Worm (Caenorhabditis elegans) whole organism, L4/young adult: ENCODE measurements around the gene dhhc-1.

ENCODE experiments used
- W03F9.2 ChIP-seq: fragments of 150-350 bp; optimal IDR thresholded peaks from 2 replicates; lab custom pipeline; 2014; ENCODE audit warnings: missing biosample characterization, missing genetic modification characterization
- dao-5 ChIP-seq: sonication (generic microtip); optimal IDR thresholded peaks from 2 replicates; lab custom pipeline; 2016; ENCODE audit warnings: missing genotype, missing genetic modification characterization, moderate library complexity, missing compliant biosample characterization
- him-1 ChIP-seq: sonication (generic microtip); optimal IDR thresholded peaks from 2 replicates; lab custom pipeline; 2016; ENCODE audit warnings: missing genotype, missing genetic modification reagents, missing genetic modification characterization, missing compliant biosample characterization

The dhhc-1 gene

DNA sequence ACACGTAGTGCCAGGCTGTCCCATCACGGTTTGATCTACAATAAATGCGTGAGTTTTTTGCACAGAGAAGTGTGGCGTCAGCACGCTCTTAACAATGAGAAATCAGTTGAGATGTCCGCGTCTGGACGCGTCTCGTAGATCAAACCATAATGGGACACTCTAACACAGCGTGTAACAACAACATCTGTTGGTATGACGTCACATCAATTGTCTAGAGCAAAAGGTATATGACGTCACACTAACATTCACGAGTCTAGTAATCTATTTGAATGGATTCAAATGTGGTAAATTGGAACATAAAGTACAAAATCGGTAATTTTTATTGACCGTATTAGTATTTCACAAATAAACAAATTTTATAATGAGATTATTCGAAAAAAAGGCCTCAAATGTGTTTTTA is 15.5 kb upstream of the dhhc-1 start:
- no peak for TF ChIP-seq dao-5 (tag; lab: Kevin White, UChicago)
- no peak for TF ChIP-seq W03F9.2 (tag; lab: Kevin White, UChicago)
- TF ChIP-seq him-1 (tag; lab: Kevin White, UChicago), result no peak

DNA sequence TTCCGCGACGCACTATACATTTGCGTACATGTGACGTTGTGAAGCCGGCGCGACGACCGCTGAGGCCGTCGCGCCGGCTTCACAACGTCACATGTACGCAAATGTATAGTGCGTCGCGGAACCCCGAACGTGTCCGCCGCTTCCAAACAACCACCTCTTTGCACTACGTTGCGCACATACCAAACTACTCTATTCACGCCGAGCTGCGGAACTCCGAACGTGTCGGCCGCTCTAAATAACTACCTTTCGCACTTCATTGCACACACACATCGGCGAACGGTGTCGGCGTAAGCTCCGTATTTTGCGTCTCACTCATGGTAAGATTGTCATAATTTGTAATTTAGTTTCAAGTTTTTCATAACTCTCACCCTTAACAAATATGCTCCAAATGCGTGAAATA is 12.0 kb upstream of the dhhc-1 start:
- TF ChIP-seq him-1 (tag; lab: Kevin White, UChicago) (no peak), W03F9.2 (tag; lab: Kevin White, UChicago) (no peak), dao-5 (tag; lab: Kevin White, UChicago) (no peak)

DNA sequence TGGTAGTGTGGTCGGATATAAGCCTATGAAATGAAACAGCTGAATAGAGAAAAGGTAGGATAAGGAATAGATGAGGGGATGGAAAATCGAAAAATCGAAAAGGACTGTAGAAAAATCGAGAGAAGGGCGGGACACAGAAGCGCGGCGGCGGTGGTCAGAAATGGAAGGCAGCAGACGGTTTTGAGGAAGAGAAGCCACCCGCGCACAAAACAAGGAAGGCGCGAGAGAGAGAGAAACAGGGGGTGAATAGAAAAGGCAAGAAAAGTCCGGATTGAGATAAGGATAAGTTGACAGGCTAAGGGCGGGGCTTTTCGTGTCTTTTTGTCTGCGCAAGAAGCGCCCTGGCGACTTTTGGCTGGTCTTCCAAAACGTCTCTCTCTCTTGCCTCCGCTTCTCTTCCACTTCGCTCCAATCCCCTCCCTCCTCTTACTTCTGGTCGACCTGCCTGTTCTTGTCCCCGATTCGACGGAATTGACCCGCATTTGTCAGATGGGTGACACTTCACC is 7.6 kb upstream of the dhhc-1 start, which contains the start of gene mlt-9:
Gene mlt-9, minus strand, starts transcription at position 51 of the 506 bp plus-strand sequence.
- no peak for TF ChIP-seq dao-5 (tag; lab: Kevin White, UChicago)
- TF ChIP-seq him-1 (tag; lab: Kevin White, UChicago), result no peak
- no peak for TF ChIP-seq W03F9.2 (tag; lab: Kevin White, UChicago)

ce11 chrX:15104963-15105493 is 4.8 kb upstream of the dhhc-1 start:
- TF ChIP-seq W03F9.2 (tag; lab: Kevin White, UChicago) (no peak), him-1 (tag; lab: Kevin White, UChicago) (no peak), dao-5 (tag; lab: Kevin White, UChicago) (no peak)

- no peak for TF ChIP-seq dao-5 (tag; lab: Kevin White, UChicago)
- no peak for TF ChIP-seq him-1 (tag; lab: Kevin White, UChicago)
- no peak for TF ChIP-seq W03F9.2 (tag; lab: Kevin White, UChicago)
Observed at ce11 chrX:15103481-15103880, 3.3 kb upstream of the dhhc-1 start.

DNA sequence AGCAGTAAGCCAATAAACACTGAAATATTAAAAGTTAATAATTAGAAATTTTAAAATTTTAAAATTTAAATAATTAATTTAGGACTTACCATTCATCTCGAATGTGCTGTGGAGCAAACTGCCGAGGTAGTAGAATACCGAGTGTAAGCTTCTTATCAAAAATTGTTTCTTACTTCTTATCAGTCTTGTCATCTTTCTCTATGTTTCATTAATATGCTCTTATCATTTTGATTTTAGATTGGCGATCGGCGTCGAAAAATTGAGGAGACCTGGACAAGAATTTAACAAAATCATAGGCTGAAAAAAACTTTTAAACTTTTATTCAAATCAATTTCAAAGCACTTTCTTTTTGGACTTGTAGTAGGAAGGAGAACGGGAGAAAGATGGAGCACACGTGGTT is 2.5 kb downstream of the dhhc-1 start, which contains the start of gene F09B12.3:
Gene F09B12.3, minus strand, starts transcription at position 192 of the 400 bp plus-strand sequence.
- TF ChIP-seq W03F9.2 (tag; lab: Kevin White, UChicago) (no peak), dao-5 (tag; lab: Kevin White, UChicago) (no peak), him-1 (tag; lab: Kevin White, UChicago) (no peak)

DNA sequence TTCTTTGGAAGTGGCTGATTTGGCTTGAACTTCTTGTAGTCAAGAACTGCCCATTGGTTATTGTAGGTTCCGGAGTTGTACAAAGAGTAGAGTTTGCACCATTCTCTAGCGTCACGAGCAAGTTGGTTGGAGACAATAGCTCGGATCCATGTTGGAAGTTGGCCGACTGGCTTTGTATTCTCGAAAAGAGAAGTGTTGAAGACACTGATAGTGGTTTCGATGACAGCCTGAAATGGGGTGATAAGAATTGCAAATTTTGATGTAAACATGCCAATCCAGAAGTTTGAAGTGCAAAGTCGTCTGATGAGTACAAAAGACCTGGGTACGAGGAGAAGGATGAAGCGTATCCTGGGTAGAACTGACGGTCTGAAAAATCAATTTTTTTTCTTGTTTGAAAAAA is 3.9 kb downstream of the dhhc-1 start:
- no peak for TF ChIP-seq dao-5 (tag; lab: Kevin White, UChicago)
- no peak for TF ChIP-seq W03F9.2 (tag; lab: Kevin White, UChicago)
- no peak for TF ChIP-seq him-1 (tag; lab: Kevin White, UChicago)

DNA sequence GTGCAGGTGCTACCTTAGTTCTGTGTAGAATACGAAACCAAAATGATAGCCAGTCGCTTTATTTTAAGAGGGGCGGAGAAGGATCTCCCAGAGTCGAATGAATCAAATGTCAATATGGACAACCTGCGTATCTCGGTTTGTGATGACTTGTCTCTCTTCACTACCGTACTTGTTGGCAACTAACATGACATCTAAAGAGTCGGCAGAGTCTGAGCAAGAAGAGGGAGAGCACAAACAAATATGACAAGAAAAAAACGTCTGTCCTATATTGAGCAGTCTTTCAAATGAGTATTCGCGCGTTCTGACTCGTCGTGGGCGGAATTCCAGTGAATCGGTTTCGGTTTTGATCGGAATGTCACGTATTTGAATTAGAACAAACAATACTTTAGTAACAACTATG is 5.2 kb downstream of the dhhc-1 start, which contains the start of gene F09B12.7:
Gene F09B12.7, minus strand, starts transcription at position 101 of the 400 bp plus-strand sequence.
- TF ChIP-seq him-1 (tag; lab: Kevin White, UChicago) (no peak), dao-5 (tag; lab: Kevin White, UChicago) (no peak), W03F9.2 (tag; lab: Kevin White, UChicago) (no peak)

- TF ChIP-seq dao-5 (tag; lab: Kevin White, UChicago), result no peak
- no peak for TF ChIP-seq him-1 (tag; lab: Kevin White, UChicago)
- TF ChIP-seq W03F9.2 (tag; lab: Kevin White, UChicago), result no peak
Observed at ce11 chrX:15092775-15093386, 7.3 kb downstream of the dhhc-1 start.

DNA sequence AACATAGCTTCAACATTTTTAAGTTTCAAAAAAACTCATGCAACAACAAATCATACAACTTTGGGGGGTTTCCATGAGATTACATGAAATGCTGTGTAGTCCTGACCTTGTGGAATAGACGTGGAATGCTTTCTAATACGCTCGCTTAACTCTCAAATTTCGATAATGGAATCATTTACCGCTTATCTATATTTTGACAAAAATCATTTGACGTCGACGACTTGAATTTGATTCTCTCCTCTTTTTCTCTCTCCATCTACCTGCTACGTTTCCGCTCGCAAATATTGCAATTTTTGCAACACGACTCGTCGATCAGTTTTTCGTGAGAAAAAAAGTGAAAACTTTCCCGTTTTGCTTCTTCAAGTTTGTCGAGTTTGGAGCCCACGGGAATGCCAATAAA is 11.1 kb downstream of the dhhc-1 start, which contains the start of gene flr-4:
Gene flr-4, plus strand, starts transcription at position 275 of the 400 bp plus-strand sequence.
- TF ChIP-seq him-1 (tag; lab: Kevin White, UChicago) (no peak), W03F9.2 (tag; lab: Kevin White, UChicago) (no peak), dao-5 (tag; lab: Kevin White, UChicago) (no peak)

DNA sequence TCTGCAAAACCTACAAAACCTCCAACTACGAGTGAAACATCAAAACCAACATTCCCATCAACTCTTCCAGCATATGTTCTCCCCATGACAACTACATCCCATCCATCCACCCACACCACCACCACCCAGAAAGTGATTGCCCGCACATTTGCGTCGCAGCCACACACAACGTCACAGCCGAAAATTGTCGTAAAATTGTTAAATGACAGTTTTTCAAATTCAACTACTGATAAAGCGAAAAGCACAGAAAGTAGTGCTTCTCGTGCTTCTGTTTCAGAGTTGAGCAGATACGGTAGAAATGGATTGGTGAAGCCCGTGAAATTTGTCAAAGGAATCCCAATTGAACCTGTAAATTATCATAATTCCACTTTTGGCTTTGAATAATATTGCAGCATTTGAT is 12.5 kb downstream of the dhhc-1 start:
- TF ChIP-seq W03F9.2 (tag; lab: Kevin White, UChicago) (no peak), him-1 (tag; lab: Kevin White, UChicago) (no peak), dao-5 (tag; lab: Kevin White, UChicago) (no peak)

DNA sequence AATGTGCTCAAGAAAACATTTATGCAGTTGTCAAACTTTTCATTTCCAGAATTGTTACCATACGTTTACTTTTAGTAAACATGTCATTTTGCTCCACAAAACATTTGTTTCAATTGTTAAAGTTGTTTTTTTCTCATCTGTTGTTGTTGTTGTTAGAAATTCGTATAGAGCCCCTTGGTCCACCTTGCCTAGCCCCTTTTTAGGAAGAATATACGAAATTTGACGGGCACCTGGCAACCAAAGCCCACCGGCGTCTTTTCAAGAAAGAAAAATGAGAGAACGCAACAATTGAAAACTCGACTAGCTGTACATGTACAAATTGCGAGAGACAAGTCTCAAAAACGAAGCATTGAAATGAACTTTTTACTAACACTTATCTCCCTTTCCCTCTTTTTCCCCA is 15.8 kb downstream of the dhhc-1 start, which contains the start of gene F09B12.5:
Gene F09B12.5, plus strand, starts transcription at position 301 of the 400 bp plus-strand sequence.
- TF ChIP-seq dao-5 (tag; lab: Kevin White, UChicago), result no peak
- no peak for TF ChIP-seq him-1 (tag; lab: Kevin White, UChicago)
- TF ChIP-seq W03F9.2 (tag; lab: Kevin White, UChicago), result no peak

DNA sequence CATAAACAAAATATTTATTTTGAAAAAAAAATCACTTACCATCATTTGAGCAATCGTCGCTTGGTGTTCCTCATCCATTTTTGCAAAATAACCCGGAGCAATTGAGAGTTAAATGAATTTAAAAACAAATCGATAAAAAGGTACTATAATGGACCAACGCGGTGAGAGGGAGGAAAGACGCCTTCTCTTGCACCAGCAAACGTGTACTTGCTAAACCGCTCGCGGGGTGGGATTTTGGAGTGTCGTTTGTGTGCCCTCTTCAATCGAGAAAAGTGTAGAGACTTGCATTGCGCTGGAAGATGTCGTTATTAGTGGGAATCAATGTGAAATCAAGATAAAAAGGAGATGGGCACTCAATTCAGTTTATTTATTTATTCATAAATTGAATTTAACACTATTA is 16.4 kb downstream of the dhhc-1 start, which contains the start of gene H40L08.1:
Gene H40L08.1, minus strand, starts transcription at position 292 of the 400 bp plus-strand sequence.
- no peak for TF ChIP-seq W03F9.2 (tag; lab: Kevin White, UChicago)
- TF ChIP-seq him-1 (tag; lab: Kevin White, UChicago), result no peak
- TF ChIP-seq dao-5 (tag; lab: Kevin White, UChicago), result no peak
